Worm (Caenorhabditis elegans): ENCODE data around the gene srx-8.

The srx-8 gene

DNA sequence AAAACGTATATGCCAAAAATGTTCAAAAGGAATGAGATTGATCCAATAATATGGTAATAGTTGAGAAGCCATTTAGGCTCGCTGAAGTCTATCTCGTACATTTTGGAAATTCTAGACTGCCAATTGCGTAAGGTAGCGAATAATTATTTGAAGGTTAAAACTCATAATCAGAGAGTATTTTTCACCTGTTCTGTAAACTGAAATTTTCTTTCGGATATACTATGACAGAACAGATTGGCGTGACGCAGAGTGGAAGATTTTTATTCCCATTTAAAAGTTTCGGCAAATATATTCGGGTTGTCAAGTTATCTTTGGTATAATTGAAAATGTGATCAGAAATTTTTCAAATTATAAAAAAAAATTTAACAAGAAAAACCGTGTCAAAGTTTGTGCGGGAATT lies 12.2 kb upstream of the srx-8 start, which contains the start of gene sri-72:
Gene sri-72 (minus strand): TSS at position 101 of the 400 bp plus-strand sequence.
- TF ChIP-seq pes-1 (GFP tag; IDR thresholded peaks at IDR 0.05) (no peak), ets-7 (tag; optimal IDR thresholded peaks at IDR 0.05) (no peak), tra-4 (tag; optimal IDR thresholded peaks at IDR 0.05) (no peak), tbx-37 (GFP tag; conservative IDR thresholded peaks at IDR 0.05) (no peak), ceh-13 (GFP tag; optimal IDR thresholded peaks at IDR 0.05) (no peak), sea-1 (GFP tag; conservative IDR thresholded peaks at IDR 0.05) (no peak), ama-1 (optimal IDR thresholded peaks at IDR 0.05) (no peak), aly-1 (tag; optimal IDR thresholded peaks at IDR 0.05) (no peak)

- TF ChIP-seq B0310.2 (tag; optimal IDR thresholded peaks at IDR 0.05), result no peak
- no peak for TF ChIP-seq ceh-36 (tag; optimal IDR thresholded peaks at IDR 0.05)
- no peak for TF ChIP-seq flt-1 (GFP tag; IDR thresholded peaks at IDR 0.05)
- TF ChIP-seq F13C5.2 (tag; optimal IDR thresholded peaks at IDR 0.05), result no peak
- no peak for TF ChIP-seq pes-1 (GFP tag; IDR thresholded peaks at IDR 0.05)
- TF ChIP-seq hmg-4 (GFP tag; optimal IDR thresholded peaks at IDR 0.05), result no peak
- TF ChIP-seq tra-4 (tag; optimal IDR thresholded peaks at IDR 0.05), result no peak
- no peak for TF ChIP-seq ets-7 (tag; optimal IDR thresholded peaks at IDR 0.05)
- no peak for TF ChIP-seq tbx-11 (GFP tag; IDR thresholded peaks at IDR 0.05)
Observed at ce11 chrV:565984-566383, 10.0 kb upstream of the srx-8 start, which contains the start of gene sri-73. Gene sri-73, minus strand, starts transcription at chrV:566084.

DNA sequence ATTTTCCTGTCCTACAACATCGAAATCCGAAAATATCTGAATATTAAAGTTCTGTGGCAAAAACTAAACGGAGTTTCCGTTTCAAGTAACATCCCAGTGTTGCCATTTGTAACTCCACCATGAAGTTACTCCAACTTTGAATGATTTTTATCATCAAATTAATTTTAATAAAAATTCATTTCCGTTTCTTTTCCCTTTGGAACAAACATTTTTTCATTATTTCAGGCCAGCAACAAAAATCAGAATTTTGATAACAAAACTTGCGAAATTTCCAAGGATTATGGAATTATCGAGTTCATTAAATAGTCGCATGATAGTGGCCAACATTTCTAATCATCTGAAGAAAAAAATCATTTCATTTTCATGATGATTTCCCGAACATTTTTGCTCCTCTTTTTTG lies 6.9 kb upstream of the srx-8 start, which contains the start of gene C14C6.2:
Gene C14C6.2 (plus strand): TSS at position 301 of the 400 bp plus-strand sequence.
- TF ChIP-seq tra-4 (tag; optimal IDR thresholded peaks at IDR 0.05) (no peak), flt-1 (GFP tag; IDR thresholded peaks at IDR 0.05) (no peak), scrt-1 (GFP tag; IDR thresholded peaks at IDR 0.05) (no peak), ceh-36 (tag; optimal IDR thresholded peaks at IDR 0.05) (no peak), ceh-13 (GFP tag; optimal IDR thresholded peaks at IDR 0.05) (no peak), ama-1 (optimal IDR thresholded peaks at IDR 0.05) (no peak)

DNA sequence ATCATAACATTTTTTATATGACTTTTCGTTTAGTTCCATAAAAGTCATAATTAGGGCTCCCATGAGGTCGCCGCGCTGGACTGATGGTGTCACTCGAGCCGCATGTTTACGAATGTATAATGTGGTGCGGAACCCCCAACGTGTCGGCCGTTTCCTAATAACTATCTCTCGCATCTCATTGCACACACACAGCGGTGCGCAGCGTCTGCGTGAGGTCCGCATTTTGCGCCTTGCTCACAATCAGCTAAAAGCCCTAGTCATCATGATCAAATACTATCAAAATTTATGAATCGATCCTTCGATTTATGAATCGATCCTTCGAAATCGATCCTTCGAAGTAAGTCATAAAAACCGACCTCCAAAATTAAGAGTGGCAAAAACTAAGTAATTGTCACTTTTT lies 4.0 kb upstream of the srx-8 start, which contains the start of gene srx-7:
Gene srx-7 (plus strand): TSS at position 256 of the 400 bp plus-strand sequence.
- TF ChIP-seq ama-1 (optimal IDR thresholded peaks at IDR 0.05) (no peak), ceh-13 (GFP tag; optimal IDR thresholded peaks at IDR 0.05) (no peak), F13C5.2 (tag; optimal IDR thresholded peaks at IDR 0.05) (no peak), flt-1 (GFP tag; IDR thresholded peaks at IDR 0.05) (no peak), tra-4 (tag; optimal IDR thresholded peaks at IDR 0.05) (no peak), aly-1 (tag; optimal IDR thresholded peaks at IDR 0.05) (no peak), hnd-1 (tag; optimal IDR thresholded peaks at IDR 0.05) (no peak), B0310.2 (tag; optimal IDR thresholded peaks at IDR 0.05) (no peak)

- TF ChIP-seq aly-1 (tag; optimal IDR thresholded peaks at IDR 0.05) (no peak), scrt-1 (GFP tag; IDR thresholded peaks at IDR 0.05) (no peak), ama-1 (optimal IDR thresholded peaks at IDR 0.05) (no peak), ceh-36 (tag; optimal IDR thresholded peaks at IDR 0.05) (no peak), ets-7 (tag; optimal IDR thresholded peaks at IDR 0.05) (no peak), sea-1 (GFP tag; conservative IDR thresholded peaks at IDR 0.05) (no peak), ceh-13 (GFP tag; optimal IDR thresholded peaks at IDR 0.05) (no peak), tra-4 (tag; optimal IDR thresholded peaks at IDR 0.05) (no peak), pes-1 (GFP tag; IDR thresholded peaks at IDR 0.05) (no peak), tbx-37 (GFP tag; conservative IDR thresholded peaks at IDR 0.05) (no peak), hnd-1 (tag; optimal IDR thresholded peaks at IDR 0.05) (no peak), hmg-4 (GFP tag; optimal IDR thresholded peaks at IDR 0.05) (no peak)
Observed at ce11 chrV:553067-553466, 2.9 kb downstream of the srx-8 start, which contains the start of gene C14C6.8. Gene C14C6.8, minus strand, starts transcription at chrV:553167.

- TF ChIP-seq tbx-37 (GFP tag; conservative IDR thresholded peaks at IDR 0.05), result no peak
- no peak for TF ChIP-seq scrt-1 (GFP tag; IDR thresholded peaks at IDR 0.05)
- TF ChIP-seq ceh-36 (tag; optimal IDR thresholded peaks at IDR 0.05), result no peak
- TF ChIP-seq flt-1 (GFP tag; IDR thresholded peaks at IDR 0.05), result no peak
- no peak for TF ChIP-seq hnd-1 (tag; optimal IDR thresholded peaks at IDR 0.05)
- no peak for TF ChIP-seq aly-1 (tag; optimal IDR thresholded peaks at IDR 0.05)
- TF ChIP-seq F13C5.2 (tag; optimal IDR thresholded peaks at IDR 0.05), result no peak
- no peak for TF ChIP-seq sea-1 (GFP tag; conservative IDR thresholded peaks at IDR 0.05)
- no peak for TF ChIP-seq ama-1 (optimal IDR thresholded peaks at IDR 0.05)
- TF ChIP-seq B0310.2 (tag; optimal IDR thresholded peaks at IDR 0.05), result no peak
- no peak for TF ChIP-seq hmbx-1 (tag; optimal IDR thresholded peaks at IDR 0.05)
- no peak for TF ChIP-seq pes-1 (GFP tag; IDR thresholded peaks at IDR 0.05)
- TF ChIP-seq tra-4 (tag; optimal IDR thresholded peaks at IDR 0.05), result no peak
- no peak for TF ChIP-seq ets-7 (tag; optimal IDR thresholded peaks at IDR 0.05)
- TF ChIP-seq ceh-13 (GFP tag; optimal IDR thresholded peaks at IDR 0.05), result no peak
- TF ChIP-seq tbx-11 (GFP tag; IDR thresholded peaks at IDR 0.05), result no peak
- no peak for TF ChIP-seq hmg-4 (GFP tag; optimal IDR thresholded peaks at IDR 0.05)
Observed at ce11 chrV:552406-552805, 3.5 kb downstream of the srx-8 start.

- TF ChIP-seq tbx-11 (GFP tag; IDR thresholded peaks at IDR 0.05) (no peak), sea-1 (GFP tag; conservative IDR thresholded peaks at IDR 0.05) (no peak), flt-1 (GFP tag; IDR thresholded peaks at IDR 0.05) (no peak), hmg-4 (GFP tag; optimal IDR thresholded peaks at IDR 0.05) (no peak), pes-1 (GFP tag; IDR thresholded peaks at IDR 0.05) (no peak), ets-7 (tag; optimal IDR thresholded peaks at IDR 0.05) (no peak), scrt-1 (GFP tag; IDR thresholded peaks at IDR 0.05) (no peak)
Observed at ce11 chrV:547980-548379, 8.0 kb downstream of the srx-8 start, which contains the start of gene C14C6.6. Gene C14C6.6, minus strand, starts transcription at chrV:548080.

DNA sequence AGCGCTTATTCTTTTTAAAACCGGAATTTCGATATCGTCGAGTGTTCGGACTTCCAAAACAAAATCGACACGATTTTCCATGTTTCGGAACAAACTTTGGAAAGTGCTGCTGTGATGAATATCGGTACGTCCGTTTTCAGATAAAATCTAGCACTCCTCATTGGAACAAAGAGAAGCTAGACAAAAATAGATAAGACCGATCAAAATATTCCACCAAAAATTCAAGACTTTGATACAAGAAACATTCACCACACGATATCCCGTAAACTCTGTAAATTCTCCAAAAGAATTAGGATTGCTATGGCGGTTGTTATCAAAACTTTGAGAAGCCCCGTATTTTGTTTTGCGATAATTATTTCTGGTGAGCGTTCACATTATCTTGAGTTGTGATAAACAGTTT lies 12.8 kb downstream of the srx-8 start, which contains the start of gene C14C6.3:
Gene C14C6.3 (plus strand): TSS at position 301 of the 400 bp plus-strand sequence.
- TF ChIP-seq pes-1 (GFP tag; IDR thresholded peaks at IDR 0.05), result no peak
- no peak for TF ChIP-seq B0310.2 (tag; optimal IDR thresholded peaks at IDR 0.05)
- no peak for TF ChIP-seq tbx-37 (GFP tag; conservative IDR thresholded peaks at IDR 0.05)
- TF ChIP-seq hnd-1 (tag; optimal IDR thresholded peaks at IDR 0.05), result no peak
- no peak for TF ChIP-seq aly-1 (tag; optimal IDR thresholded peaks at IDR 0.05)
- TF ChIP-seq hmg-4 (GFP tag; optimal IDR thresholded peaks at IDR 0.05), result no peak
- no peak for TF ChIP-seq tra-4 (tag; optimal IDR thresholded peaks at IDR 0.05)
- no peak for TF ChIP-seq ceh-36 (tag; optimal IDR thresholded peaks at IDR 0.05)
- TF ChIP-seq scrt-1 (GFP tag; IDR thresholded peaks at IDR 0.05), result no peak
- TF ChIP-seq flt-1 (GFP tag; IDR thresholded peaks at IDR 0.05), result no peak
- TF ChIP-seq hmbx-1 (tag; optimal IDR thresholded peaks at IDR 0.05), result no peak
- no peak for TF ChIP-seq tbx-11 (GFP tag; IDR thresholded peaks at IDR 0.05)
- no peak for TF ChIP-seq ets-7 (tag; optimal IDR thresholded peaks at IDR 0.05)
- TF ChIP-seq F13C5.2 (tag; optimal IDR thresholded peaks at IDR 0.05), result no peak
- no peak for TF ChIP-seq ama-1 (optimal IDR thresholded peaks at IDR 0.05)
- no peak for TF ChIP-seq sea-1 (GFP tag; conservative IDR thresholded peaks at IDR 0.05)
- no peak for TF ChIP-seq ceh-13 (GFP tag; optimal IDR thresholded peaks at IDR 0.05)
